Worm (Caenorhabditis elegans) whole organism, early embryonic: ENCODE measurements around the gene emb-4.

Experiments
- B0310.2 ChIP-seq: sonication (generic microtip); optimal IDR thresholded peaks from 2 replicates; lab custom pipeline; 2016; ENCODE audit warnings: mild to moderate bottlenecking, missing genetic modification characterization, missing compliant biosample characterization
- F13C5.2 ChIP-seq: sonication (generic microtip); optimal IDR thresholded peaks from 2 replicates; lab custom pipeline; 2017; ENCODE audit warnings: mild to moderate bottlenecking, missing genetic modification characterization, inconsistent platforms, missing compliant biosample characterization
- aly-1 ChIP-seq: sonication (generic microtip); optimal IDR thresholded peaks from 2 replicates; lab custom pipeline; 2016; ENCODE audit warnings: missing genetic modification characterization, missing compliant biosample characterization
- ama-1 ChIP-seq: fragments of 150-350 bp; optimal IDR thresholded peaks from 2 replicates; lab custom pipeline; 2014
- ceh-13 ChIP-seq: fragments of 200-800 bp; sonication (Bioruptor generic); optimal IDR thresholded peaks from 2 replicates; lab custom pipeline; 2018; ENCODE audit warnings: mild to moderate bottlenecking, missing genetic modification characterization, missing compliant biosample characterization
- ceh-36 ChIP-seq: sonication (generic microtip); optimal IDR thresholded peaks from 2 replicates; lab custom pipeline; 2016; ENCODE audit warnings: missing genetic modification characterization, inconsistent platforms, missing compliant biosample characterization
- ets-7 ChIP-seq: sonication (generic microtip); optimal IDR thresholded peaks from 2 replicates; lab custom pipeline; 2016; ENCODE audit warnings: missing genotype, missing genetic modification characterization, missing compliant biosample characterization
- flt-1 ChIP-seq: fragments of 200-800 bp; sonication (Bioruptor generic); IDR thresholded peaks from 2 replicates; pipeline ENCODE4 v1.3.6; 2022; ENCODE audit warnings: missing genetic modification characterization, missing compliant biosample characterization
- hmbx-1 ChIP-seq: sonication (generic microtip); optimal IDR thresholded peaks from 2 replicates; lab custom pipeline; 2016; ENCODE audit warnings: mild to moderate bottlenecking, missing genetic modification characterization, missing compliant biosample characterization
- hmg-4 ChIP-seq: fragments of 200-800 bp; sonication (Bioruptor generic); optimal IDR thresholded peaks from 2 replicates; lab custom pipeline; 2018; ENCODE audit warnings: mild to moderate bottlenecking, missing genetic modification characterization, missing compliant biosample characterization
- hnd-1 ChIP-seq: sonication (generic microtip); optimal IDR thresholded peaks from 2 replicates; lab custom pipeline; 2016; ENCODE audit warnings: missing genetic modification characterization, missing compliant biosample characterization
- pes-1 ChIP-seq: fragments of 200-800 bp; sonication (Bioruptor generic); IDR thresholded peaks from 2 replicates; pipeline ENCODE4 v1.3.6; 2022; ENCODE audit warnings: missing genetic modification reagents, missing genetic modification characterization, missing compliant biosample characterization
- scrt-1 ChIP-seq: fragments of 200-800 bp; sonication (Bioruptor generic); IDR thresholded peaks from 2 replicates; pipeline ENCODE4 v1.3.6; 2022; ENCODE audit warnings: missing genetic modification characterization, missing compliant biosample characterization
- sea-1 ChIP-seq: fragments of 200-800 bp; sonication (Bioruptor generic); conservative IDR thresholded peaks from 2 replicates; pipeline ENCODE4 v1.3.6; 2022; ENCODE audit warnings: missing genetic modification characterization, missing compliant biosample characterization
- tbx-11 ChIP-seq: fragments of 200-800 bp; sonication (Bioruptor generic); IDR thresholded peaks from 2 replicates; pipeline ENCODE4 v1.3.6; 2022; ENCODE audit warnings: missing genetic modification characterization, missing compliant biosample characterization
- tbx-37 ChIP-seq: fragments of 200-800 bp; sonication (Bioruptor generic); conservative IDR thresholded peaks from 2 replicates; pipeline ENCODE4 v1.3.6; 2022; ENCODE audit warnings: missing genetic modification reagents, missing genetic modification characterization, missing compliant biosample characterization
- tra-4 ChIP-seq: sonication (generic microtip); optimal IDR thresholded peaks from 2 replicates; lab custom pipeline; 2017; ENCODE audit warnings: missing genetic modification characterization, missing compliant biosample characterization

Gene emb-4

ce11 chrV:18912555-18912954, 17.8 kb upstream of the emb-4 start:
- no peak for TF ChIP-seq flt-1 (GFP tag; lab: Robert Waterston, UW)
- TF ChIP-seq sea-1: no peak
- no peak for TF ChIP-seq ets-7 (tag; lab: Kevin White, UChicago)
- TF ChIP-seq aly-1 (tag; lab: Kevin White, UChicago): no peak
- TF ChIP-seq tbx-11 (GFP tag; lab: Robert Waterston, UW): no peak
- no peak for TF ChIP-seq ceh-13 (GFP tag; lab: Kevin White, UChicago)
- no peak for TF ChIP-seq tbx-37 (GFP tag; lab: Robert Waterston, UW)
- TF ChIP-seq hmbx-1 (tag; lab: Kevin White, UChicago): no peak
- no peak for TF ChIP-seq F13C5.2 (tag; lab: Kevin White, UChicago)
- no peak for TF ChIP-seq hnd-1
- no peak for TF ChIP-seq hmg-4 (GFP tag; lab: Kevin White, UChicago)
- TF ChIP-seq ama-1: no peak
- TF ChIP-seq scrt-1 (GFP tag; lab: Robert Waterston, UW): no peak

- TF ChIP-seq ceh-36 (tag; lab: Kevin White, UChicago) (no peak), ets-7 (tag; lab: Kevin White, UChicago) (no peak), hmbx-1 (tag; lab: Kevin White, UChicago) (no peak), sea-1 (no peak), F13C5.2 (tag; lab: Kevin White, UChicago) (no peak), pes-1 (GFP tag; lab: Robert Waterston, UW) (no peak), scrt-1 (GFP tag; lab: Robert Waterston, UW) (no peak), tbx-37 (GFP tag; lab: Robert Waterston, UW) (no peak), ceh-13 (GFP tag; lab: Kevin White, UChicago) (no peak), tbx-11 (GFP tag; lab: Robert Waterston, UW) (no peak), tra-4 (no peak), B0310.2 (tag; lab: Kevin White, UChicago) (no peak)
Measured at ce11 chrV:18911736-18912135, 17.0 kb upstream of the emb-4 start, which contains the start of gene cyp-42A1. TSS of gene cyp-42A1 (plus strand) at chrV:18912036.

ce11 chrV:18909682-18910081, 14.9 kb upstream of the emb-4 start:
- TF ChIP-seq ceh-36 (tag; lab: Kevin White, UChicago): peak; percentile 84
- TF ChIP-seq ama-1: no peak
- TF ChIP-seq F13C5.2 (tag; lab: Kevin White, UChicago): no peak

ce11 chrV:18907519-18907918, 12.7 kb upstream of the emb-4 start:
- TF ChIP-seq ama-1: no peak
- no peak for TF ChIP-seq F13C5.2 (tag; lab: Kevin White, UChicago)
- no peak for TF ChIP-seq ceh-36 (tag; lab: Kevin White, UChicago)
- TF ChIP-seq tbx-37 (GFP tag; lab: Robert Waterston, UW): no peak
- TF ChIP-seq hmg-4 (GFP tag; lab: Kevin White, UChicago): no peak
- TF ChIP-seq hmbx-1 (tag; lab: Kevin White, UChicago): no peak
- TF ChIP-seq hnd-1: no peak
- TF ChIP-seq B0310.2 (tag; lab: Kevin White, UChicago): no peak
- TF ChIP-seq ets-7 (tag; lab: Kevin White, UChicago): no peak
- TF ChIP-seq ceh-13 (GFP tag; lab: Kevin White, UChicago): no peak
- no peak for TF ChIP-seq pes-1 (GFP tag; lab: Robert Waterston, UW)
- no peak for TF ChIP-seq tbx-11 (GFP tag; lab: Robert Waterston, UW)
- TF ChIP-seq sea-1: no peak
- TF ChIP-seq flt-1 (GFP tag; lab: Robert Waterston, UW): no peak
- TF ChIP-seq aly-1 (tag; lab: Kevin White, UChicago): no peak
- no peak for TF ChIP-seq tra-4
- no peak for TF ChIP-seq scrt-1 (GFP tag; lab: Robert Waterston, UW)

ce11 chrV:18903472-18903871, 8.7 kb upstream of the emb-4 start, which contains the start of gene mihp-2:
TSS of gene mihp-2 (plus strand) at chrV:18903772.
- TF ChIP-seq sea-1 (no peak), tra-4 (no peak), aly-1 (tag; lab: Kevin White, UChicago) (no peak), hnd-1 (no peak), tbx-11 (GFP tag; lab: Robert Waterston, UW) (no peak), scrt-1 (GFP tag; lab: Robert Waterston, UW) (no peak), ama-1 (no peak), hmg-4 (GFP tag; lab: Kevin White, UChicago) (no peak), ets-7 (tag; lab: Kevin White, UChicago) (no peak), hmbx-1 (tag; lab: Kevin White, UChicago) (no peak), flt-1 (GFP tag; lab: Robert Waterston, UW) (no peak), B0310.2 (tag; lab: Kevin White, UChicago) (no peak), F13C5.2 (tag; lab: Kevin White, UChicago) (no peak)

- no peak for TF ChIP-seq hnd-1
- TF ChIP-seq hmg-4 (GFP tag; lab: Kevin White, UChicago): no peak
- no peak for TF ChIP-seq ama-1
- TF ChIP-seq pes-1 (GFP tag; lab: Robert Waterston, UW): no peak
Measured at ce11 chrV:18901530-18901929, 6.8 kb upstream of the emb-4 start.

ce11 chrV:18900437-18900836, 5.7 kb upstream of the emb-4 start, which contains the start of gene nhr-243:
TSS of gene nhr-243 (minus strand) at chrV:18900537.
- no peak for TF ChIP-seq ets-7 (tag; lab: Kevin White, UChicago)

ce11 chrV:18873833-18874232, 20.9 kb downstream of the emb-4 start, which contains the start of gene ceh-51:
TSS of gene ceh-51 (plus strand) at chrV:18874133.
- no peak for TF ChIP-seq ets-7 (tag; lab: Kevin White, UChicago)
- no peak for TF ChIP-seq aly-1 (tag; lab: Kevin White, UChicago)
- TF ChIP-seq tra-4: no peak
- TF ChIP-seq ama-1: no peak
- TF ChIP-seq hnd-1: no peak
- no peak for TF ChIP-seq pes-1 (GFP tag; lab: Robert Waterston, UW)
- TF ChIP-seq ceh-13 (GFP tag; lab: Kevin White, UChicago): no peak
- no peak for TF ChIP-seq ceh-36 (tag; lab: Kevin White, UChicago)
- no peak for TF ChIP-seq tbx-11 (GFP tag; lab: Robert Waterston, UW)
- no peak for TF ChIP-seq flt-1 (GFP tag; lab: Robert Waterston, UW)
- no peak for TF ChIP-seq scrt-1 (GFP tag; lab: Robert Waterston, UW)
- no peak for TF ChIP-seq hmbx-1 (tag; lab: Kevin White, UChicago)
- TF ChIP-seq tbx-37 (GFP tag; lab: Robert Waterston, UW): no peak
- TF ChIP-seq hmg-4 (GFP tag; lab: Kevin White, UChicago): no peak
- no peak for TF ChIP-seq B0310.2 (tag; lab: Kevin White, UChicago)
- no peak for TF ChIP-seq sea-1
- no peak for TF ChIP-seq F13C5.2 (tag; lab: Kevin White, UChicago)
